Worm (Caenorhabditis elegans): Measurements from ENCODE around the gene col-2.

The col-2 gene

ce11 chrIV:10090358-10090757 is 5.1 kb upstream of the col-2 start, which contains the start of gene ttbk-5:
ttbk-5 (plus strand) TSS chrIV:10090658.
- TF ChIP-seq nfya-1 (tag; optimal IDR thresholded peaks at IDR 0.05; ENCODE audit: borderline replicate concordance, insufficient read depth) (no peak), ztf-28 (GFP tag; IDR thresholded peaks at IDR 0.05) (no peak), lin-40 (tag; optimal IDR thresholded peaks at IDR 0.05) (no peak)

- TF ChIP-seq repo-1 (tag; optimal IDR thresholded peaks at IDR 0.05) (no peak), madf-10 (tag; optimal IDR thresholded peaks at IDR 0.05) (no peak), hmg-20 (GFP tag; IDR thresholded peaks at IDR 0.05) (no peak), unc-130 (GFP tag; optimal IDR thresholded peaks at IDR 0.05) (no peak), Y95B8A.8 (GFP tag; IDR thresholded peaks at IDR 0.05) (no peak), madf-3 (GFP tag; IDR thresholded peaks at IDR 0.05) (no peak), F52B5.7 (tag; optimal IDR thresholded peaks at IDR 0.05) (no peak), dox-1 (GFP tag; IDR thresholded peaks at IDR 0.05) (no peak), F37B4.10 (GFP tag; IDR thresholded peaks at IDR 0.05) (no peak), ztf-6 (GFP tag; IDR thresholded peaks at IDR 0.05) (no peak)
Observed at ce11 chrIV:10089777-10090176, 4.5 kb upstream of the col-2 start, which contains the start of gene ttr-39. ttr-39 (minus strand) TSS chrIV:10089877.

- peak; percentile 95 for TF ChIP-seq zfh-2 (GFP tag; conservative IDR thresholded peaks at IDR 0.05)
- no peak for TF ChIP-seq nfyb-1 (GFP tag; IDR thresholded peaks at IDR 0.05)
- no peak for TF ChIP-seq Y53G8AR.9 (GFP tag; conservative IDR thresholded peaks at IDR 0.05)
- TF ChIP-seq egl-44 (GFP tag; IDR thresholded peaks at IDR 0.05): no peak
- no peak for TF ChIP-seq nhr-80 (tag; optimal IDR thresholded peaks at IDR 0.05)
- no peak for TF ChIP-seq aptf-3 (GFP tag; IDR thresholded peaks at IDR 0.05)
- TF ChIP-seq madf-6 (GFP tag; IDR thresholded peaks at IDR 0.05): no peak
- TF ChIP-seq attf-5 (GFP tag; optimal IDR thresholded peaks at IDR 0.05): no peak
- no peak for TF ChIP-seq let-526 (GFP tag; IDR thresholded peaks at IDR 0.05)
- TF ChIP-seq lir-1 (GFP tag; conservative IDR thresholded peaks at IDR 0.05): 0 out of 2 replicates have a peak, but pooled peaks have one; percentile 7
- no peak for TF ChIP-seq D2030.7 (GFP tag; IDR thresholded peaks at IDR 0.05)
- peak; percentile 44; the same call in 1 of the 2 replicates for TF ChIP-seq mcd-1 (GFP tag; IDR thresholded peaks at IDR 0.05)
- TF ChIP-seq C06A6.2 (GFP tag; conservative IDR thresholded peaks at IDR 0.05): no peak
- peak; percentile 99 for TF ChIP-seq egrh-3 (GFP tag; IDR thresholded peaks at IDR 0.05)
- TF ChIP-seq sea-2 (GFP tag; IDR thresholded peaks at IDR 0.05): no peak
- TF ChIP-seq fkh-3 (tag; optimal IDR thresholded peaks at IDR 0.05): peak; percentile 10
- no peak for TF ChIP-seq let-607 (tag; optimal IDR thresholded peaks at IDR 0.05)
- TF ChIP-seq B0019.2 (GFP tag; conservative IDR thresholded peaks at IDR 0.05): no peak
- TF ChIP-seq cebp-2 (GFP tag; IDR thresholded peaks at IDR 0.05): no peak
- peak; percentile 35; the same call in 1 of the 2 replicates for TF ChIP-seq dox-1 (GFP tag; IDR thresholded peaks at IDR 0.05)
Observed at ce11 chrIV:10084323-10084959, 810 bp downstream of the col-2 start, which contains the start of gene W01B6.8. W01B6.8 (minus strand) TSS chrIV:10084373.

ce11 chrIV:10080816-10081215 is 4.4 kb downstream of the col-2 start, which contains the start of gene W01B6.6:
W01B6.6 (plus strand) TSS chrIV:10081116.
- no peak for TF ChIP-seq F37B4.10 (GFP tag; IDR thresholded peaks at IDR 0.05)
- TF ChIP-seq xnd-1 (tag; optimal IDR thresholded peaks at IDR 0.05): no peak
- TF ChIP-seq F57C9.4 (tag; optimal IDR thresholded peaks at IDR 0.05): no peak
- TF ChIP-seq sptf-2 (GFP tag; optimal IDR thresholded peaks at IDR 0.05): no peak
- no peak for TF ChIP-seq sea-2 (GFP tag; IDR thresholded peaks at IDR 0.05)
- TF ChIP-seq zfh-2 (GFP tag; conservative IDR thresholded peaks at IDR 0.05): no peak
- no peak for TF ChIP-seq madf-6 (GFP tag; IDR thresholded peaks at IDR 0.05)
- TF ChIP-seq C06A6.2 (GFP tag; conservative IDR thresholded peaks at IDR 0.05): no peak
- no peak for TF ChIP-seq F57A8.1 (GFP tag; optimal IDR thresholded peaks at IDR 0.05)
- no peak for TF ChIP-seq ztf-28 (GFP tag; IDR thresholded peaks at IDR 0.05)

All from whole organism, young adult.